Fruit fly (Drosophila melanogaster) whole organism, embryonic: ENCODE results near the gene mRpS18B.

Experiments
- CG11696 ChIP-seq: fragments of 200-800 bp; sonication (Bioruptor generic); IDR thresholded peaks from 2 replicates; pipeline ENCODE4 v1.3.6; 2022; ENCODE audit warnings: missing biosample characterization, missing genetic modification characterization
- CG14014 ChIP-seq: fragments of 200-800 bp; sonication (Bioruptor generic); IDR thresholded peaks from 2 replicates; pipeline ENCODE4 v1.3.6; 2022; ENCODE audit warnings: missing biosample characterization, missing genetic modification characterization
- CG14667 ChIP-seq: fragments of 200-800 bp; sonication (Bioruptor generic); IDR thresholded peaks from 2 replicates; pipeline ENCODE4 v1.3.6; 2022; ENCODE audit warnings: missing biosample characterization, missing genetic modification characterization
- CG2199 ChIP-seq: fragments of 200-800 bp; sonication (Bioruptor generic); IDR thresholded peaks from 3 replicates; pipeline ENCODE4 v1.3.6; 2022; ENCODE audit warnings: missing biosample characterization, missing genetic modification characterization
- CG2678 ChIP-seq: fragments of 200-800 bp; sonication (Bioruptor generic); optimal IDR thresholded peaks from 3 replicates; lab custom pipeline; 2019; ENCODE audit warnings: missing biosample characterization, mild to moderate bottlenecking, missing genetic modification characterization, moderate library complexity
- CG31441 ChIP-seq: fragments of 200-800 bp; sonication (Bioruptor generic); IDR thresholded peaks from 2 replicates; pipeline ENCODE4 v1.3.6; 2022; ENCODE audit warnings: missing biosample characterization, missing genetic modification characterization
- CG34224 ChIP-seq: fragments of 200-800 bp; sonication (Bioruptor generic); IDR thresholded peaks from 3 replicates; pipeline ENCODE4 v1.3.6; 2022; ENCODE audit warnings: missing biosample characterization, missing genetic modification characterization; ENCODE audit not compliant: partially characterized antibody
- CG4617 ChIP-seq: fragments of 200-800 bp; sonication (Bioruptor generic); optimal IDR thresholded peaks from 3 replicates; lab custom pipeline; 2016; ENCODE audit warnings: missing biosample characterization, missing genetic modification characterization, borderline replicate concordance
- CG4707 ChIP-seq: fragments of 200-800 bp; sonication (Bioruptor generic); optimal IDR thresholded peaks from 2 replicates; lab custom pipeline; 2018; ENCODE audit warnings: missing biosample characterization, mild to moderate bottlenecking, missing genetic modification characterization, moderate library complexity
- CG7786 ChIP-seq: fragments of 200-800 bp; sonication (Bioruptor generic); optimal IDR thresholded peaks from 2 replicates; lab custom pipeline; 2016; ENCODE audit warnings: missing biosample characterization, missing genetic modification characterization
- CG7963 ChIP-seq: fragments of 200-800 bp; sonication (Bioruptor generic); IDR thresholded peaks from 3 replicates; pipeline ENCODE4 v1.3.6; 2022; ENCODE audit warnings: missing biosample characterization, missing genetic modification characterization; ENCODE audit not compliant: partially characterized antibody
- CG8290 ChIP-seq, 3 experiments: fragments of 200-800 bp; sonication (Bioruptor generic); optimal IDR thresholded peaks; 2 replicates each; lab custom pipeline; 2016 to 2019; ENCODE audit warnings: missing biosample characterization in 3 of 3, missing genetic modification characterization in 3 of 3, mild to moderate bottlenecking in 2 of 3, moderate library complexity in 1 of 3
- CG8478 ChIP-seq: fragments of >200 bp; optimal IDR thresholded peaks from 2 replicates; lab custom pipeline; 2018
- CG9437 ChIP-seq: fragments of 200-800 bp; sonication (Bioruptor generic); optimal IDR thresholded peaks from 2 replicates; lab custom pipeline; 2018; ENCODE audit warnings: missing biosample characterization, mild to moderate bottlenecking, missing genetic modification characterization
- Deaf1 ChIP-seq: fragments of 200-800 bp; optimal IDR thresholded peaks from 3 replicates; lab custom pipeline; 2019; ENCODE audit warnings: missing biosample characterization, mild to moderate bottlenecking, missing genetic modification characterization, moderate library complexity
- Dfd ChIP-seq, 2 experiments: fragments of >200 bp; optimal IDR thresholded peaks; 2 replicates each; lab custom pipeline; 2017; ENCODE audit warnings: missing biosample characterization in 2 of 2, missing genetic modification characterization in 2 of 2
- Dp ChIP-seq: fragments of 200-800 bp; sonication (Bioruptor generic); optimal IDR thresholded peaks from 2 replicates; lab custom pipeline; 2018; ENCODE audit warnings: missing biosample characterization, mild to moderate bottlenecking, missing genetic modification characterization, moderate library complexity
- Dref ChIP-seq: fragments of 200-800 bp; sonication (Bioruptor generic); IDR thresholded peaks from 2 replicates; pipeline ENCODE4 v1.3.6; 2022; ENCODE audit warnings: missing biosample characterization, missing genetic modification characterization
- Hr39 ChIP-seq: fragments of >200 bp; optimal IDR thresholded peaks from 2 replicates; lab custom pipeline; 2017
- Rfx ChIP-seq: fragments of 200-800 bp; sonication (Bioruptor generic); IDR thresholded peaks from 2 replicates; pipeline ENCODE4 v1.3.6; 2022; ENCODE audit warnings: missing biosample characterization, missing genetic modification characterization
- ara ChIP-seq: fragments of 200-800 bp; sonication (Bioruptor generic); IDR thresholded peaks from 2 replicates; pipeline ENCODE4 v1.3.6; 2022; ENCODE audit warnings: missing biosample characterization, missing genetic modification characterization
- ato ChIP-seq: fragments of 200-800 bp; sonication (Bioruptor generic); IDR thresholded peaks from 2 replicates; pipeline ENCODE4 v1.3.6; 2022; ENCODE audit warnings: missing biosample characterization, missing genetic modification characterization; ENCODE audit not compliant: partially characterized antibody
- cg ChIP-seq: fragments of 200-800 bp; sonication (Bioruptor generic); optimal IDR thresholded peaks from 3 replicates; lab custom pipeline; 2019; ENCODE audit warnings: missing biosample characterization, mild to moderate bottlenecking, missing genetic modification characterization, moderate library complexity
- chinmo ChIP-seq: fragments of 200-800 bp; sonication (Bioruptor generic); IDR thresholded peaks from 4 replicates; pipeline ENCODE4 v1.3.6; 2022; ENCODE audit warnings: missing biosample characterization, missing genetic modification characterization; ENCODE audit not compliant: partially characterized antibody
- crol ChIP-seq: fragments of 200-800 bp; sonication (Bioruptor generic); IDR thresholded peaks from 2 replicates; pipeline ENCODE4 v1.3.6; 2022; ENCODE audit warnings: missing biosample characterization, missing genetic modification characterization
- cwo ChIP-seq: fragments of 200-800 bp; sonication (Bioruptor generic); optimal IDR thresholded peaks from 3 replicates; lab custom pipeline; 2017; ENCODE audit warnings: missing biosample characterization, missing genetic modification characterization, mild to moderate bottlenecking, moderate library complexity, missing genetic modification reagents
- dm ChIP-seq: fragments of 200-800 bp; sonication (Bioruptor generic); optimal IDR thresholded peaks from 3 replicates; lab custom pipeline; 2016; ENCODE audit warnings: missing biosample characterization, missing genetic modification characterization
- ftz-f1 ChIP-seq: fragments of 200-800 bp; sonication (Bioruptor generic); optimal IDR thresholded peaks from 2 replicates; lab custom pipeline; 2016; ENCODE audit warnings: missing biosample characterization, missing genetic modification characterization
- hbn ChIP-seq: fragments of 200-800 bp; sonication (Bioruptor generic); IDR thresholded peaks from 2 replicates; pipeline ENCODE4 v1.3.6; 2022; ENCODE audit warnings: missing biosample characterization, missing genetic modification characterization; ENCODE audit not compliant: partially characterized antibody
- kay ChIP-seq: fragments of 200-800 bp; sonication (Bioruptor generic); optimal IDR thresholded peaks from 2 replicates; lab custom pipeline; 2016; ENCODE audit warnings: missing biosample characterization, missing genetic modification characterization
- kni ChIP-seq: fragments of 200-800 bp; sonication (Bioruptor generic); optimal IDR thresholded peaks from 3 replicates; lab custom pipeline; 2017; ENCODE audit warnings: mild to moderate bottlenecking, missing biosample characterization, missing genetic modification reagents, missing genetic modification characterization
- lilli ChIP-seq: fragments of 200-800 bp; sonication (Bioruptor generic); optimal IDR thresholded peaks from 3 replicates; lab custom pipeline; 2016; ENCODE audit warnings: missing biosample characterization, missing genetic modification characterization
- nau ChIP-seq: fragments of 200-800 bp; sonication (Bioruptor generic); optimal IDR thresholded peaks from 3 replicates; lab custom pipeline; 2017; ENCODE audit warnings: missing biosample characterization, mild to moderate bottlenecking, missing genetic modification characterization, missing genetic modification reagents
- pan ChIP-seq, 4 experiments: fragments of >200 bp in 3 of 4; fragments of 200-800 bp in 1 of 4; sonication (Bioruptor generic) in 1 of 4; optimal IDR thresholded peaks in 3 of 4; IDR thresholded peaks in 1 of 4; 2 replicates each; pipeline versions ENCODE4 v1.3.6 to Lab custom; 2017 to 2022; ENCODE audit warnings: missing biosample characterization in 2 of 4, missing genetic modification characterization in 2 of 4, mixed read lengths in 1 of 4
- slbo ChIP-seq: fragments of 200-800 bp; sonication (Bioruptor generic); IDR thresholded peaks from 2 replicates; pipeline ENCODE4 v1.3.6; 2022; ENCODE audit warnings: missing biosample characterization, missing genetic modification characterization
- stc ChIP-seq: fragments of 200-800 bp; sonication (Bioruptor generic); IDR thresholded peaks from 2 replicates; pipeline ENCODE4 v1.3.6; 2022; ENCODE audit warnings: missing biosample characterization, missing genetic modification characterization
- stwl ChIP-seq: fragments of 200-800 bp; sonication (Bioruptor generic); optimal IDR thresholded peaks from 3 replicates; lab custom pipeline; 2018; ENCODE audit warnings: missing biosample characterization, mild to moderate bottlenecking, missing genetic modification characterization, moderate library complexity
- tna ChIP-seq: fragments of 200-800 bp; sonication (Bioruptor generic); IDR thresholded peaks from 2 replicates; pipeline ENCODE4 v1.3.6; 2022; ENCODE audit warnings: missing biosample characterization, missing genetic modification characterization; ENCODE audit not compliant: partially characterized antibody
- z ChIP-seq: fragments of 200-800 bp; sonication (Bioruptor generic); IDR thresholded peaks from 3 replicates; pipeline ENCODE4 v1.3.6; 2022; ENCODE audit warnings: missing biosample characterization, missing genetic modification characterization

Gene mRpS18B

dm6 chr2L:20098194-20098593 lies 1.1 kb upstream of the mRpS18B start (continued):
- TF ChIP-seq kni (no peak), Rfx (GFP tag; lab: Robert Waterston, UW) (peak; percentile 46; the same call in 1 of the 2 replicates), Dp (GFP tag; lab: Kevin White, UChicago) (peak; percentile 61), stwl (tag; lab: Kevin White, UChicago) (peak; percentile 57), CG31441 (no peak), lilli (GFP tag; lab: Kevin White, UChicago) (peak; percentile 4)

dm6 chr2L:20097773-20098172 lies 720 bp upstream of the mRpS18B start:
- peak; percentile 67 for TF ChIP-seq kni
- TF ChIP-seq CG14014 (GFP tag; lab: Robert Waterston, UW) = no peak
- TF ChIP-seq z (GFP tag; lab: Robert Waterston, UW) = 0 out of 3 replicates have a peak, but pooled peaks have one; percentile 40
- 0 out of 2 replicates have a peak, but pooled peaks have one; percentile 11 for TF ChIP-seq CG11696
- 0 out of 2 replicates have a peak, but pooled peaks have one; percentile 6 for TF ChIP-seq ato (GFP tag; lab: Robert Waterston, UW)
- peak in 1 of 2 experiments; percentile 34 for TF ChIP-seq Dfd (GFP tag; optimal IDR thresholded peaks at IDR 0.05; lab: Kevin White, UChicago)
- 0 out of 2 replicates have a peak, but pooled peaks have one; percentile 28 for TF ChIP-seq crol (GFP tag; lab: Robert Waterston, UW)
- peak; percentile 17; the same call in 1 of the 2 replicates for TF ChIP-seq stc
- peak; percentile 92 for TF ChIP-seq cg
- peak; percentile 12; the same call in 1 of the 2 replicates for TF ChIP-seq tna (GFP tag; lab: Robert Waterston, UW)
- TF ChIP-seq hbn (GFP tag; lab: Robert Waterston, UW) = no peak
- 0 out of 2 replicates have a peak, but pooled peaks have one; percentile 31 for TF ChIP-seq Dref
- peak; percentile 74 for TF ChIP-seq CG8478 (lab: Kevin White, UChicago)
- TF ChIP-seq chinmo (GFP tag; lab: Robert Waterston, UW) = peak; percentile 51; the same call in 1 of the 4 replicates
- peak; percentile 9; the same call in 1 of the 2 replicates for TF ChIP-seq ara
- TF ChIP-seq CG7963 (GFP tag; lab: Robert Waterston, UW) = peak; percentile 31; the same call in 1 of the 3 replicates
- TF ChIP-seq CG9437 (GFP tag; lab: Kevin White, UChicago) = no peak
- TF ChIP-seq CG4617 = no peak
- no peak for TF ChIP-seq CG7786
- TF ChIP-seq nau (GFP tag; lab: Kevin White, UChicago) = no peak
- TF ChIP-seq CG2678 (tag; lab: Kevin White, UChicago) = no peak
- TF ChIP-seq CG2199 = peak; percentile 89
- TF ChIP-seq CG8290 (GFP tag; optimal IDR thresholded peaks at IDR 0.05; lab: Kevin White, UChicago) = no peak
- TF ChIP-seq CG8290 (tag; optimal IDR thresholded peaks at IDR 0.05; lab: Kevin White, UChicago) = peak in 1 of 2 experiments; percentile 42
- no peak for TF ChIP-seq ftz-f1 (GFP tag; lab: Kevin White, UChicago)
- TF ChIP-seq Hr39 (lab: Kevin White, UChicago) = peak; percentile 94
- TF ChIP-seq pan (optimal IDR thresholded peaks at IDR 0.05; lab: Kevin White, UChicago) = no peak
- TF ChIP-seq pan (GFP tag; optimal IDR thresholded peaks at IDR 0.05 in 1 of 2, IDR thresholded peaks at IDR 0.05 in 1 of 2) = no peak
- TF ChIP-seq cwo (GFP tag; lab: Kevin White, UChicago) = peak; percentile 54
- 0 out of 2 replicates have a peak, but pooled peaks have one; percentile 4 for TF ChIP-seq slbo (GFP tag; lab: Robert Waterston, UW)
- TF ChIP-seq CG14667 (GFP tag; lab: Robert Waterston, UW) = no peak
- TF ChIP-seq CG34224 (GFP tag; lab: Robert Waterston, UW) = peak; percentile 41; the same call in 1 of the 3 replicates
- peak; percentile 63 for TF ChIP-seq Deaf1 (tag; lab: Kevin White, UChicago)
- TF ChIP-seq dm (GFP tag; lab: Kevin White, UChicago) = peak; percentile 15
- TF ChIP-seq kay = no peak
- TF ChIP-seq CG4707 = peak; percentile 87
